Fruit fly (Drosophila melanogaster): Measurements from ENCODE around the gene CG43450.

- TF ChIP-seq CG9948 (tag; optimal IDR thresholded peaks at IDR 0.05): no peak
- TF ChIP-seq EcR (GFP tag; optimal IDR thresholded peaks at IDR 0.05): no peak
These were observed 27.0 kb downstream of the CG43450 start, which contains the start of gene Rsbp15 for dm6 chr3R:12222093-12222492.
